Fruit fly (Drosophila melanogaster) whole organism, wandering third instar larva: Measurements from ENCODE around the gene CG34453.

ENCODE experiments used
- Abd-B ChIP-seq: fragments of >200 bp; optimal IDR thresholded peaks from 2 replicates; lab custom pipeline; 2017; ENCODE audit warnings: missing biosample characterization, missing genetic modification characterization
- CG32264 ChIP-seq: fragments of 200-800 bp; sonication (Bioruptor generic); optimal IDR thresholded peaks from 2 replicates; lab custom pipeline; 2016; ENCODE audit warnings: missing biosample characterization, missing genetic modification characterization
- CG9705 ChIP-seq: fragments of 200-800 bp; sonication (Bioruptor generic); optimal IDR thresholded peaks from 2 replicates; lab custom pipeline; 2018; ENCODE audit warnings: missing biosample characterization, mild to moderate bottlenecking, missing genetic modification characterization
- CrebA ChIP-seq: fragments of 200-800 bp; sonication (Bioruptor generic); optimal IDR thresholded peaks from 2 replicates; lab custom pipeline; 2016; ENCODE audit warnings: missing biosample characterization, mild to moderate bottlenecking, missing genetic modification characterization, borderline replicate concordance
- Dfd ChIP-seq: fragments of >200 bp; optimal IDR thresholded peaks from 2 replicates; lab custom pipeline; 2017; ENCODE audit warnings: missing biosample characterization, missing genetic modification characterization
- Dif ChIP-seq: fragments of 200-275, 200-300 bp; sonication (Bioruptor generic); optimal IDR thresholded peaks from 2 replicates; lab custom pipeline; 2018; ENCODE audit warnings: missing biosample characterization, missing genetic modification characterization; ENCODE audit not compliant: partially characterized antibody
- GATAd ChIP-seq: sonication (Bioruptor generic); optimal IDR thresholded peaks from 2 replicates; lab custom pipeline; 2016; ENCODE audit warnings: missing biosample characterization, missing genetic modification characterization
- HLH106 ChIP-seq: fragments of 200-800 bp; optimal IDR thresholded peaks from 3 replicates; lab custom pipeline; 2019; ENCODE audit warnings: missing biosample characterization, mild to moderate bottlenecking, missing genetic modification characterization, moderate library complexity
- Hnf4 ChIP-seq: fragments of 200-800 bp; sonication (Bioruptor generic); optimal IDR thresholded peaks from 2 replicates; lab custom pipeline; 2016; ENCODE audit warnings: missing biosample characterization, mild to moderate bottlenecking, missing genetic modification characterization
- Hr78 ChIP-seq: fragments of >200 bp; optimal IDR thresholded peaks from 2 replicates; lab custom pipeline; 2017; ENCODE audit warnings: missing biosample characterization, missing genetic modification characterization
- Hr83 ChIP-seq: fragments of 200-300 bp; sonication (Bioruptor generic); optimal IDR thresholded peaks from 2 replicates; lab custom pipeline; 2016; ENCODE audit warnings: missing biosample characterization, mild to moderate bottlenecking, missing genetic modification characterization, moderate library complexity; ENCODE audit not compliant: poor library complexity, severe bottlenecking
- Jra ChIP-seq: sonication (Bioruptor generic); optimal IDR thresholded peaks from 2 replicates; lab custom pipeline; 2016; ENCODE audit warnings: missing biosample characterization, missing genetic modification characterization
- Mio ChIP-seq: sonication (Bioruptor generic); optimal IDR thresholded peaks from 2 replicates; lab custom pipeline; 2016; ENCODE audit warnings: missing biosample characterization, missing genetic modification characterization
- Myc ChIP-seq: fragments of >200 bp; optimal IDR thresholded peaks from 2 replicates; lab custom pipeline; 2017
- N ChIP-seq: fragments of >200 bp; optimal IDR thresholded peaks from 2 replicates; lab custom pipeline; 2018; ENCODE audit warnings: missing biosample characterization, missing external identifiers, missing genetic modification characterization
- OdsH ChIP-seq: fragments of 200-800 bp; sonication (Bioruptor generic); optimal IDR thresholded peaks from 2 replicates; lab custom pipeline; 2016; ENCODE audit warnings: missing biosample characterization, mild to moderate bottlenecking, missing genetic modification characterization
- Sp1 ChIP-seq: fragments of 200-800 bp; sonication (Bioruptor generic); optimal IDR thresholded peaks from 3 replicates; lab custom pipeline; 2019; ENCODE audit warnings: missing biosample characterization, mild to moderate bottlenecking, missing genetic modification characterization, moderate library complexity
- br ChIP-seq: fragments of 200-800 bp; sonication (Bioruptor generic); optimal IDR thresholded peaks from 2 replicates; lab custom pipeline; 2016; ENCODE audit warnings: missing biosample characterization, missing genetic modification characterization
- brk ChIP-seq: fragments of 200-800 bp; sonication (Bioruptor generic); optimal IDR thresholded peaks from 2 replicates; lab custom pipeline; 2016; ENCODE audit warnings: missing biosample characterization, mild to moderate bottlenecking, missing genetic modification characterization
- dl ChIP-seq, 2 experiments: fragments of 175-275, 200-275 bp in 1 of 2; fragments of 200-275 bp in 1 of 2; sonication (Bioruptor generic); optimal IDR thresholded peaks; lab custom pipeline; 2018; ENCODE audit warnings: mild to moderate bottlenecking in 2 of 2, missing biosample characterization in 2 of 2, missing genetic modification characterization in 2 of 2, moderate library complexity in 2 of 2; ENCODE audit not compliant: partially characterized antibody in 2 of 2, insufficient read depth in 1 of 2
- dmrt93B ChIP-seq: fragments of 200-800 bp; sonication (Bioruptor generic); optimal IDR thresholded peaks from 2 replicates; lab custom pipeline; 2018; ENCODE audit warnings: missing biosample characterization, mild to moderate bottlenecking, missing genetic modification characterization
- dsf ChIP-seq: sonication (Bioruptor generic); optimal IDR thresholded peaks from 2 replicates; lab custom pipeline; 2016; ENCODE audit warnings: missing biosample characterization, missing genetic modification characterization, borderline replicate concordance
- ey ChIP-seq: fragments of 200-800 bp; sonication (Bioruptor generic); optimal IDR thresholded peaks from 2 replicates; lab custom pipeline; 2016; ENCODE audit warnings: missing biosample characterization, missing genetic modification characterization
- foxo ChIP-seq, 2 experiments: fragments of 200-800 bp; sonication (Bioruptor generic); optimal IDR thresholded peaks; 2 replicates in 1 of 2; 3 replicates in 1 of 2; lab custom pipeline; 2016 to 2017; ENCODE audit warnings: missing biosample characterization in 2 of 2, missing genetic modification characterization in 2 of 2
- fru ChIP-seq: fragments of 200-800 bp; sonication (Bioruptor generic); optimal IDR thresholded peaks from 3 replicates; lab custom pipeline; 2016; ENCODE audit warnings: missing biosample characterization, mild to moderate bottlenecking, missing genetic modification characterization
- jim ChIP-seq: fragments of 175-275, 200-325 bp; sonication (Bioruptor generic); optimal IDR thresholded peaks from 2 replicates; lab custom pipeline; 2016; ENCODE audit warnings: missing biosample characterization, mild to moderate bottlenecking, missing genetic modification characterization
- lola ChIP-seq: fragments of >200 bp; optimal IDR thresholded peaks from 2 replicates; lab custom pipeline; 2017; ENCODE audit warnings: missing biosample characterization, missing genetic modification characterization
- pan ChIP-seq: fragments of >200 bp; optimal IDR thresholded peaks from 2 replicates; lab custom pipeline; 2017
- psq ChIP-seq: fragments of 200-800 bp; sonication (Bioruptor generic); optimal IDR thresholded peaks from 3 replicates; lab custom pipeline; 2017; ENCODE audit warnings: missing biosample characterization, mild to moderate bottlenecking, missing genetic modification characterization, moderate library complexity
- rgr ChIP-seq: fragments of 200-800 bp; sonication (Bioruptor generic); optimal IDR thresholded peaks from 3 replicates; lab custom pipeline; 2016; ENCODE audit warnings: missing biosample characterization, mild to moderate bottlenecking, missing genetic modification characterization
- sage ChIP-seq: fragments of 200-800 bp; sonication (Bioruptor generic); optimal IDR thresholded peaks from 2 replicates; lab custom pipeline; 2016; ENCODE audit warnings: missing biosample characterization, mild to moderate bottlenecking, missing genetic modification characterization
- sv ChIP-seq: fragments of 200-800 bp; sonication (Bioruptor generic); optimal IDR thresholded peaks from 3 replicates; lab custom pipeline; 2016; ENCODE audit warnings: missing biosample characterization, missing genetic modification characterization
- tai ChIP-seq: sonication (Bioruptor generic); optimal IDR thresholded peaks from 2 replicates; lab custom pipeline; 2016; ENCODE audit warnings: missing biosample characterization, missing genetic modification characterization
- usp ChIP-seq: fragments of >200 bp; optimal IDR thresholded peaks from 2 replicates; lab custom pipeline; 2017; ENCODE audit warnings: missing biosample characterization, missing genetic modification characterization
- woc ChIP-seq: sonication (Bioruptor generic); optimal IDR thresholded peaks from 2 replicates; lab custom pipeline; 2016; ENCODE audit warnings: missing biosample characterization, mild to moderate bottlenecking, missing genetic modification characterization

Gene CG34453

DNA sequence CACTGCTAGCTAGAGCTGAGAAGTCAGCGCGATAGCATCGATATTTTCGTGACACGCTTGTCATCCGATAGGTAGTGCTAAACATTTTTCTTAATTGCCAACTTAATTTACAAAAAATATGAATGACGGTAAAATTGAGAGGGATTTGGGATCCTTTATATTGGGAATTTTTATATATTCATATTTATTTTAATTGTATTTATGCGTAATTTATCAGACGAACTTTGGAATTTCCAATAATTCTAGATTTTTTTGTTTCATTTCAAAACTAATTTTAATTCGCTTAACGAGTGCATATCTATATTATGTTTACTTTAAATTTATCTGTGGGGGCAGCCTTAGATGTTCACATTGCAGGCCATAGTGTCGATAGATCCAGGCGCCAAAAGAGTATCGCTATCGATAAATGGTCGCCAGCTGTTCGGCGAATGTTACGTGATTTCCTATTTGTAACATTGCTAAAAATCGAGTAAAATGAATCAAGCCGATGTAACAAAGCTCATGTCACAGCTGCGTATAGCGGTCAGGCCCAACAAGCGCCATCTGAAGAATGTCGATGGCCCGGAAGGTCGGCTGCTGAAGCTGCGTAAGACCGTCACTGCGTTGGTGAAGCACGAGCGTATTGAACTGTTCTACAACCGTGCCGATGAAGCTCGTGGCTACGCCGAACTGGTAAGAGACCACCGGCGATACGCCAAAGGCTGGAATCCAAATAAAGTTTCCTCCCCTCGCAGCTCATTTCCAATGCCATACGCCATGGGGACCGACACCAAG is 31.4 kb upstream of the CG34453 start, which contains the start of the genes Tudor-SN and mRpL17 (continued):
- TF ChIP-seq dl (GFP tag; optimal IDR thresholded peaks at IDR 0.05; lab: Kevin White, UChicago; ENCODE audit: insufficient read depth in 1 of 2, partially characterized antibody in 2 of 2) (no peak), woc (peak; percentile 40), Sp1 (GFP tag; lab: Kevin White, UChicago) (peak; percentile 27), psq (GFP tag; lab: Kevin White, UChicago) (peak; percentile 48), CG32264 (no peak), Abd-B (no peak), Hr83 (peak; percentile 74), ey (GFP tag; lab: Kevin White, UChicago) (peak; percentile 37), CrebA (GFP tag; lab: Kevin White, UChicago) (no peak)

DNA sequence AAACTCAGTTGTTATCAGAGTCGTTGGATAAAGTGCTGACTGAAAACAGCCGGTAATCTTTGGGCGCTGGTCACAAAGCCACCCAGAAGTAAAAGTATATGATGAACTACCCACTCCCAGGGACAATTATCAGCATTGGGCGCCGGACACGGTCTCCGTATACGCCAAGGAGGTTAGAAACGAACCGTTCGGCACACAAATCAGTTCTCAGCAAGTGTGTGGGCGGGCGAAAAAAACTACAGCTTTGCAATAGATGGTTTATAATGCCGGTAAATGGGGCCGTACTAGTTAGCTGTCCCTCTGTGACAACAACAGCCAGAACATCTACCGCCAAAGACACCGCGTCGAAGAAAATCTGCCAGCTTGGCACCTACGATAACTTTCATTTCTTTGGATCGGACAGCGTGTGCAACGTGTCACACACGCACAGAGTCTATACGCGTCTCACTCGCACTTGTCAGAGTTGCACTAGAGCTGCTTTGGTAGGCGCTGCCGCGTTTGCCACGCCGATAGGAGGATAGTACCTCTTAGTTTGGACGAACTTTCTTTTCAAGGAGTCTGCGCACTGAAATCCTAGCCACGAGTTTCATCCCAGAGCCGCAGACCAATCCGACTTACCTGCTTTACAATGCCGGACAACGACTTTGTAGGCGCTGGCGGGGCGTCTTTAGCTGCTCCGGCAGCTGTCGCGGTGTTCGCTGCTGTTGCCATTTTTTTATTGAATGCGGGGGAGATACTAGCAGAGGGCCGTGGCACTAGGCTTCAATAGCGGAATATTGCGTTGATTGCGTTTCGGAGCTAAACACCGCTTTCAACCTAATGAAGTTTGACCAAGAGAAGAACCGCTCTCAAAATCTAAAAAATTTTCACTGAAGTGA is 30.6 kb upstream of the CG34453 start:
- no peak for TF ChIP-seq sage (GFP tag; lab: Kevin White, UChicago)
- TF ChIP-seq Abd-B: no peak
- TF ChIP-seq HLH106 (tag; lab: Kevin White, UChicago): no peak
- no peak for TF ChIP-seq CG9705 (GFP tag; lab: Kevin White, UChicago)
- TF ChIP-seq Sp1 (GFP tag; lab: Kevin White, UChicago): no peak
- TF ChIP-seq CG32264: no peak
- no peak for TF ChIP-seq brk
- no peak for TF ChIP-seq tai (GFP tag; lab: Kevin White, UChicago)
- no peak for TF ChIP-seq foxo (GFP tag; optimal IDR thresholded peaks at IDR 0.05; lab: Kevin White, UChicago)
- TF ChIP-seq sv (GFP tag; lab: Kevin White, UChicago): no peak
- TF ChIP-seq jim: no peak
- no peak for TF ChIP-seq Dfd (GFP tag; lab: Kevin White, UChicago)
- no peak for TF ChIP-seq Hr83
- no peak for TF ChIP-seq pan
- no peak for TF ChIP-seq woc
- no peak for TF ChIP-seq GATAd (GFP tag; lab: Kevin White, UChicago)
- TF ChIP-seq Mio: no peak

DNA sequence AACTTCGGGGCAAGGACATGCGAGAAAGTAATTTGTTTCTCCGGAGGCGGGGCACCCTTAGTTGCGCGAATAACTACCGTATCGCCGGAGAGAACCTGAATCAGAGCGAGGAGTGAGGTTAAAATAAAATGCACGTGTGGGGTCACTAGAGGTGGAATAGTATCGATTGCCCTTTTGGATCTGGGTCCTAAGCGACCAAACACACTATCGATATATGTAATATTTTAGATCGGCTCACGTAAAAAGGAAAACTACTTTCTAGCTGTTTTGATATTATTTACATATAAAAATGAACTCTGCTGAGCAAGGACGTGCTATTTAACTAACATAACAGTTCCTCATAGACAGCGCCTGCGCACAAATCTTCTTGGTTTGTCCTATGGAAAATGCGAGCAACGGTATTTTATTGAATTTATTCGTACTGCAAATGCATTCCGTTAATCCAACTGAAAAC is 29.6 kb upstream of the CG34453 start:
- TF ChIP-seq psq (GFP tag; lab: Kevin White, UChicago) (peak; percentile 20), Hnf4 (GFP tag; lab: Kevin White, UChicago) (peak; percentile 25), Myc (lab: Kevin White, UChicago) (peak; percentile 42), Hr78 (GFP tag; lab: Kevin White, UChicago) (no peak), Mio (no peak), usp (GFP tag; lab: Kevin White, UChicago) (no peak), dl (GFP tag; optimal IDR thresholded peaks at IDR 0.05; lab: Kevin White, UChicago; ENCODE audit: insufficient read depth in 1 of 2, partially characterized antibody in 2 of 2) (no peak), GATAd (GFP tag; lab: Kevin White, UChicago) (no peak), Dif (no peak)

DNA sequence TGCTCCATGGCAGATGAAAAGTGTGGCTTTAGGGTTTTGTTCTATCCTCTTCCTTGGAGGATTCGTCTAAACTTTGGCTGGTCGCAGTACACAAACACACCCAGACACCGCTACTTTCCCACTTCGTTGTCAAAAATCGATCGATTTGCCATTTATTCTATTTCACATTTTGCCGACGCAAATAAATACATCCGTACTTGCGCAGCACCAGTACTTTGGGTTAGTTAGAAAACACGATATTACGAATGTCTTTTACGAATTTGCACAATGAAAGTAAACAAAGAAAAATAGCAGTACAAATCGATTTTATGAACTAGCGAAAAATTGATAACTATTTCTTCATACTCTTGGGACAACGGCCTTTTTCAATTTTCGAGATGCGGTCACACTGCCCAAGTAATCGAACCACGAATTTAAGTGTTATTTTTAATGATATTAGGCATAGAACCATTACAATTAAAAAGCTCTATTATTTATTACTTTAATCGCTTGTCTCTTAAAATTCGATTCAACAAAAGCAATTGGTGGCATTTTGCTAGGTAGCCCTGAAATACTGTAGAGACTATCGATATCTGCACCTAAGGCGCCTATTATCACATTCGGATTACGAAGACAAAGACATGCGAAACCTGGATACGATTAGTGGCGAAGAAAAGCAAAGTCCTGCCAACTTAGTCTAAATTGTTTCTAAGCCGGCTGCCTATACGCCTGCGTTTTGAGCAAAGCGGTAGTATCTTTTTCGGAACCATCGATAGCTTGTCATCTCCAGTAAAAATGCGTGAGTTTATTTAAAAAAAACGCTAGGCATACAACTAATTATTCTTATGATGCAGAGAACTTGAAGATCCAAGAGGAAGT is 24.7 kb upstream of the CG34453 start, which contains the start of the genes DIP2 and wac:
TSS of gene DIP2 (minus strand) at position 337 of the 858 bp plus-strand sequence.
TSS of gene wac (plus strand) at position 559 of the 858 bp plus-strand sequence.
- TF ChIP-seq rgr (GFP tag; lab: Kevin White, UChicago) (peak; percentile 81), foxo (GFP tag; optimal IDR thresholded peaks at IDR 0.05; lab: Kevin White, UChicago) (peak in 1 of 2 experiments; percentile 88), Dif (no peak), dl (GFP tag; optimal IDR thresholded peaks at IDR 0.05; lab: Kevin White, UChicago; ENCODE audit: insufficient read depth in 1 of 2, partially characterized antibody in 2 of 2) (no peak), brk (peak; percentile 87), Hr83 (peak; percentile 97), jim (peak; percentile 71), CG9705 (GFP tag; lab: Kevin White, UChicago) (peak; percentile 11), Dfd (GFP tag; lab: Kevin White, UChicago) (no peak), fru (no peak), Myc (lab: Kevin White, UChicago) (no peak), psq (GFP tag; lab: Kevin White, UChicago) (peak; percentile 71), HLH106 (tag; lab: Kevin White, UChicago) (no peak), Hnf4 (GFP tag; lab: Kevin White, UChicago) (peak; percentile 90), OdsH (GFP tag; lab: Kevin White, UChicago) (peak; percentile 58), br (GFP tag; lab: Kevin White, UChicago) (peak; percentile 79), GATAd (GFP tag; lab: Kevin White, UChicago) (no peak), dmrt93B (GFP tag; lab: Kevin White, UChicago) (no peak), Jra (peak; percentile 85), tai (GFP tag; lab: Kevin White, UChicago) (peak; percentile 95), lola (GFP tag; lab: Kevin White, UChicago) (no peak), dsf (GFP tag; lab: Kevin White, UChicago) (peak; percentile 65), sv (GFP tag; lab: Kevin White, UChicago) (peak; percentile 74), Hr78 (GFP tag; lab: Kevin White, UChicago) (no peak), ey (GFP tag; lab: Kevin White, UChicago) (peak; percentile 84), Sp1 (GFP tag; lab: Kevin White, UChicago) (no peak), CG32264 (peak; percentile 32), Mio (no peak), N (no peak)
